Fruit fly (Drosophila melanogaster) whole organism, embryonic: ENCODE measurements around the gene CG32147.

Source experiments
- CG10147 ChIP-seq: fragments of 200-800 bp; sonication (Bioruptor generic); optimal IDR thresholded peaks from 2 replicates; lab custom pipeline; 2019; ENCODE audit warnings: missing biosample characterization, mild to moderate bottlenecking, missing genetic modification characterization, moderate library complexity
- CG10366 ChIP-seq: fragments of 200-800 bp; sonication (Bioruptor generic); IDR thresholded peaks from 2 replicates; pipeline ENCODE4 v1.3.6; 2022; ENCODE audit warnings: missing biosample characterization, missing genetic modification characterization
- CG11085 ChIP-seq: fragments of 200-800 bp; sonication (Bioruptor generic); IDR thresholded peaks from 2 replicates; pipeline ENCODE4 v1.3.6; 2022; ENCODE audit warnings: missing biosample characterization, missing genetic modification characterization
- CG11093 ChIP-seq: fragments of 200-800 bp; sonication (Bioruptor generic); IDR thresholded peaks from 3 replicates; pipeline ENCODE4 v1.3.6; 2022; ENCODE audit warnings: missing biosample characterization, missing genetic modification characterization
- CG13424 ChIP-seq: fragments of 200-800 bp; sonication (Bioruptor generic); optimal IDR thresholded peaks from 2 replicates; lab custom pipeline; 2019; ENCODE audit warnings: missing biosample characterization, mild to moderate bottlenecking, missing genetic modification characterization, moderate library complexity
- CG14014 ChIP-seq: fragments of 200-800 bp; sonication (Bioruptor generic); IDR thresholded peaks from 2 replicates; pipeline ENCODE4 v1.3.6; 2022; ENCODE audit warnings: missing biosample characterization, missing genetic modification characterization
- CG14050 ChIP-seq: fragments of 200-800 bp; sonication (Bioruptor generic); IDR thresholded peaks from 3 replicates; pipeline ENCODE4 v1.3.6; 2022; ENCODE audit warnings: missing biosample characterization, missing genetic modification characterization
- CG14710 ChIP-seq: fragments of 200-800 bp; sonication (Bioruptor generic); optimal IDR thresholded peaks from 3 replicates; lab custom pipeline; 2019; ENCODE audit warnings: missing biosample characterization, mild to moderate bottlenecking, missing genetic modification characterization, moderate library complexity
- CG14965 ChIP-seq: fragments of 200-800 bp; sonication (Bioruptor generic); optimal IDR thresholded peaks from 2 replicates; lab custom pipeline; 2016; ENCODE audit warnings: missing biosample characterization, missing genetic modification characterization, borderline replicate concordance
- CG15073 ChIP-seq: fragments of 200-800 bp; sonication (Bioruptor generic); optimal IDR thresholded peaks from 2 replicates; lab custom pipeline; 2016; ENCODE audit warnings: missing biosample characterization, missing genetic modification characterization
- CG15696 ChIP-seq: fragments of 200-800 bp; sonication (Bioruptor generic); optimal IDR thresholded peaks from 2 replicates; lab custom pipeline; 2019; ENCODE audit warnings: missing biosample characterization, mild to moderate bottlenecking, missing genetic modification characterization, moderate library complexity
- CG17385 ChIP-seq: fragments of 200-800 bp; sonication (Bioruptor generic); optimal IDR thresholded peaks from 3 replicates; lab custom pipeline; 2018; ENCODE audit warnings: missing biosample characterization, mild to moderate bottlenecking, missing genetic modification characterization
- CG2678 ChIP-seq: fragments of 200-800 bp; sonication (Bioruptor generic); optimal IDR thresholded peaks from 3 replicates; lab custom pipeline; 2019; ENCODE audit warnings: missing biosample characterization, mild to moderate bottlenecking, missing genetic modification characterization, moderate library complexity
- CG2712 ChIP-seq: fragments of 200-800 bp; optimal IDR thresholded peaks from 3 replicates; lab custom pipeline; 2019; ENCODE audit warnings: missing biosample characterization, mild to moderate bottlenecking, missing genetic modification characterization, moderate library complexity
- CG30431 ChIP-seq: fragments of 200-800 bp; sonication (Bioruptor generic); optimal IDR thresholded peaks from 2 replicates; lab custom pipeline; 2017; ENCODE audit warnings: missing biosample characterization, missing genetic modification characterization
- CG3065 ChIP-seq: fragments of 200-800 bp; sonication (Bioruptor generic); optimal IDR thresholded peaks from 2 replicates; lab custom pipeline; 2016; ENCODE audit warnings: missing biosample characterization, missing genetic modification characterization
- CG31441 ChIP-seq: fragments of 200-800 bp; sonication (Bioruptor generic); IDR thresholded peaks from 2 replicates; pipeline ENCODE4 v1.3.6; 2022; ENCODE audit warnings: missing biosample characterization, missing genetic modification characterization
- CG4707 ChIP-seq: fragments of 200-800 bp; sonication (Bioruptor generic); optimal IDR thresholded peaks from 2 replicates; lab custom pipeline; 2018; ENCODE audit warnings: missing biosample characterization, mild to moderate bottlenecking, missing genetic modification characterization, moderate library complexity
- CG4730 ChIP-seq: fragments of 200-800 bp; sonication (Bioruptor generic); IDR thresholded peaks from 2 replicates; pipeline ENCODE4 v1.3.6; 2022; ENCODE audit warnings: missing biosample characterization, missing genetic modification characterization
- CG5953 ChIP-seq: fragments of 200-800 bp; sonication (Bioruptor generic); IDR thresholded peaks from 2 replicates; pipeline ENCODE4 v1.3.6; 2022; ENCODE audit warnings: missing biosample characterization, missing genetic modification characterization
- CG6175 ChIP-seq: fragments of 200-800 bp; sonication (Bioruptor generic); IDR thresholded peaks from 3 replicates; pipeline ENCODE4 v1.3.6; 2022; ENCODE audit warnings: missing biosample characterization, missing genetic modification characterization
- CG7372 ChIP-seq: fragments of 200-800 bp; sonication (Bioruptor generic); IDR thresholded peaks from 2 replicates; pipeline ENCODE4 v1.3.6; 2022; ENCODE audit warnings: missing biosample characterization, missing genetic modification characterization
- CG8290 ChIP-seq, 3 experiments: fragments of 200-800 bp; sonication (Bioruptor generic); optimal IDR thresholded peaks; 2 replicates each; lab custom pipeline; 2016 to 2019; ENCODE audit warnings: missing biosample characterization in 3 of 3, missing genetic modification characterization in 3 of 3, mild to moderate bottlenecking in 2 of 3, moderate library complexity in 1 of 3
- CG8388 ChIP-seq: fragments of 200-800 bp; sonication (Bioruptor generic); optimal IDR thresholded peaks from 2 replicates; lab custom pipeline; 2019; ENCODE audit warnings: missing biosample characterization, mild to moderate bottlenecking, missing genetic modification characterization, moderate library complexity
- CG9876 ChIP-seq: fragments of 200-800 bp; sonication (Bioruptor generic); optimal IDR thresholded peaks from 2 replicates; lab custom pipeline; 2016; ENCODE audit warnings: missing biosample characterization, missing genetic modification characterization
- CoRest ChIP-seq: fragments of 200-800 bp; sonication (Bioruptor generic); optimal IDR thresholded peaks from 3 replicates; lab custom pipeline; 2018; ENCODE audit warnings: missing biosample characterization, mild to moderate bottlenecking, missing genetic modification characterization, moderate library complexity
- E2f1 ChIP-seq: fragments of 200-800 bp; sonication (Bioruptor generic); IDR thresholded peaks from 2 replicates; pipeline ENCODE4 v1.3.6; 2022; ENCODE audit warnings: missing biosample characterization, missing genetic modification characterization
- Hr39 ChIP-seq: fragments of >200 bp; optimal IDR thresholded peaks from 2 replicates; lab custom pipeline; 2017
- Hr51 ChIP-seq, 2 experiments: fragments of 200-800 bp; sonication (Bioruptor generic); optimal IDR thresholded peaks; 2 replicates in 1 of 2; 3 replicates in 1 of 2; lab custom pipeline; 2016 to 2018; ENCODE audit warnings: missing biosample characterization in 2 of 2, missing genetic modification characterization in 2 of 2, mild to moderate bottlenecking in 1 of 2, moderate library complexity in 1 of 2
- Lim3 ChIP-seq: fragments of 200-800 bp; sonication (Bioruptor generic); IDR thresholded peaks from 2 replicates; pipeline ENCODE4 v1.3.6; 2022; ENCODE audit warnings: missing biosample characterization, missing genetic modification characterization
- PHDP ChIP-seq: fragments of 200-800 bp; sonication (Bioruptor generic); optimal IDR thresholded peaks from 3 replicates; lab custom pipeline; 2018; ENCODE audit warnings: missing biosample characterization, mild to moderate bottlenecking, missing genetic modification characterization, moderate library complexity
- Pdp1 ChIP-seq, 2 experiments: fragments of 200-800 bp; sonication (Bioruptor generic); optimal IDR thresholded peaks; 3 replicates each; lab custom pipeline; 2016; ENCODE audit warnings: missing biosample characterization in 2 of 2, missing genetic modification characterization in 2 of 2, mild to moderate bottlenecking in 1 of 2, moderate library complexity in 1 of 2
- Ravus ChIP-seq: fragments of 200-800 bp; sonication (Bioruptor generic); IDR thresholded peaks from 2 replicates; pipeline ENCODE4 v1.3.6; 2022; ENCODE audit warnings: missing biosample characterization, missing genetic modification characterization
- bsh ChIP-seq, 2 experiments: fragments of 200-800 bp; sonication (Bioruptor generic); optimal IDR thresholded peaks; 2 replicates each; lab custom pipeline; 2017 to 2018; ENCODE audit warnings: mild to moderate bottlenecking in 2 of 2, missing biosample characterization in 2 of 2, missing genetic modification characterization in 2 of 2, moderate library complexity in 1 of 2
- cg ChIP-seq: fragments of 200-800 bp; sonication (Bioruptor generic); optimal IDR thresholded peaks from 3 replicates; lab custom pipeline; 2019; ENCODE audit warnings: missing biosample characterization, mild to moderate bottlenecking, missing genetic modification characterization, moderate library complexity
- dan ChIP-seq: fragments of 200-800 bp; sonication (Bioruptor generic); IDR thresholded peaks from 2 replicates; pipeline ENCODE4 v1.3.6; 2022; ENCODE audit warnings: missing biosample characterization, missing genetic modification characterization
- dati ChIP-seq: fragments of 200-800 bp; sonication (Bioruptor generic); IDR thresholded peaks from 2 replicates; pipeline ENCODE4 v1.3.6; 2022; ENCODE audit warnings: missing biosample characterization, missing genetic modification characterization
- dmrt11E ChIP-seq: fragments of 200-800 bp; sonication (Bioruptor generic); optimal IDR thresholded peaks from 3 replicates; lab custom pipeline; 2018; ENCODE audit warnings: missing biosample characterization, mild to moderate bottlenecking, missing genetic modification characterization, moderate library complexity
- dysf ChIP-seq: fragments of 200-800 bp; sonication (Bioruptor generic); IDR thresholded peaks from 3 replicates; pipeline ENCODE4 v1.3.6; 2022; ENCODE audit warnings: missing biosample characterization, missing genetic modification characterization
- en ChIP-seq: fragments of 200-800 bp; sonication (Bioruptor generic); optimal IDR thresholded peaks from 2 replicates; lab custom pipeline; 2016; ENCODE audit warnings: missing biosample characterization, missing genetic modification characterization
- fd3F ChIP-seq: fragments of 200-800 bp; sonication (Bioruptor generic); optimal IDR thresholded peaks from 2 replicates; lab custom pipeline; 2018; ENCODE audit warnings: missing biosample characterization, mild to moderate bottlenecking, missing genetic modification characterization, moderate library complexity
- odd ChIP-seq: fragments of 200-800 bp; sonication (Bioruptor generic); optimal IDR thresholded peaks from 2 replicates; lab custom pipeline; 2017; ENCODE audit warnings: missing biosample characterization, mild to moderate bottlenecking, missing genetic modification characterization
- pho ChIP-seq: fragments of 200-800 bp; sonication (Bioruptor generic); optimal IDR thresholded peaks from 2 replicates; lab custom pipeline; 2016; ENCODE audit warnings: missing biosample characterization, missing genetic modification characterization
- ranshi ChIP-seq: fragments of 200-800 bp; sonication (Bioruptor generic); IDR thresholded peaks from 2 replicates; pipeline ENCODE4 v1.3.6; 2022; ENCODE audit warnings: missing biosample characterization, missing genetic modification characterization
- salm ChIP-seq: fragments of 200-800 bp; sonication (Bioruptor generic); optimal IDR thresholded peaks from 2 replicates; lab custom pipeline; 2018; ENCODE audit warnings: missing biosample characterization, mild to moderate bottlenecking, missing genetic modification characterization
- slou ChIP-seq: fragments of 200-800 bp; sonication (Bioruptor generic); optimal IDR thresholded peaks from 3 replicates; lab custom pipeline; 2016; ENCODE audit warnings: missing biosample characterization, missing genetic modification characterization
- slp2 ChIP-seq: fragments of 200-800 bp; sonication (Bioruptor generic); optimal IDR thresholded peaks from 2 replicates; lab custom pipeline; 2016; ENCODE audit warnings: missing biosample characterization, missing genetic modification characterization
- sna ChIP-seq: fragments of 200-800 bp; sonication (Bioruptor generic); IDR thresholded peaks from 2 replicates; pipeline ENCODE4 v1.3.6; 2022; ENCODE audit warnings: missing biosample characterization, missing genetic modification characterization; ENCODE audit not compliant: partially characterized antibody
- trem ChIP-seq: fragments of 200-800 bp; optimal IDR thresholded peaks from 3 replicates; lab custom pipeline; 2019; ENCODE audit warnings: missing biosample characterization, mild to moderate bottlenecking, missing genetic modification characterization, moderate library complexity
- tx ChIP-seq: fragments of 200-800 bp; sonication (Bioruptor generic); optimal IDR thresholded peaks from 2 replicates; lab custom pipeline; 2016; ENCODE audit warnings: missing biosample characterization, missing genetic modification characterization

CG32147 gene

dm6 chr3L:15107776-15108379, 36.0 kb downstream of the CG32147 start (continued):
- TF ChIP-seq Lim3 (no peak), CG4707 (GFP tag; lab: Kevin White, UChicago) (no peak), CoRest (tag; lab: Kevin White, UChicago) (peak; percentile 60), CG13424 (tag; lab: Kevin White, UChicago) (peak; percentile 58), Hr51 (GFP tag; optimal IDR thresholded peaks at IDR 0.05; lab: Kevin White, UChicago) (no peak), dan (GFP tag; lab: Robert Waterston, UW) (no peak), CG11085 (GFP tag; lab: Robert Waterston, UW) (no peak), Hr39 (lab: Kevin White, UChicago) (no peak), en (GFP tag; lab: Kevin White, UChicago) (no peak), dmrt11E (peak; percentile 79), CG2712 (tag; lab: Kevin White, UChicago) (peak; percentile 83), CG15073 (GFP tag; lab: Kevin White, UChicago) (no peak), CG11093 (0 out of 3 replicates have a peak, but pooled peaks have one; percentile 32), cg (GFP tag; lab: Kevin White, UChicago) (peak; percentile 37), Ravus (no peak), CG15696 (tag; lab: Kevin White, UChicago) (peak; percentile 53), pho (GFP tag; lab: Kevin White, UChicago) (no peak), CG8388 (GFP tag; lab: Kevin White, UChicago) (peak; percentile 69), CG9876 (GFP tag; lab: Kevin White, UChicago) (no peak), CG2678 (tag; lab: Kevin White, UChicago) (no peak), CG3065 (GFP tag; lab: Kevin White, UChicago) (no peak), PHDP (tag; lab: Kevin White, UChicago) (peak; percentile 46), E2f1 (no peak), Pdp1 (GFP tag; optimal IDR thresholded peaks at IDR 0.05; lab: Kevin White, UChicago) (peak in 1 of 2 experiments; percentile 41), CG17385 (GFP tag; lab: Kevin White, UChicago) (peak; percentile 33), slp2 (GFP tag; lab: Kevin White, UChicago) (no peak), trem (tag; lab: Kevin White, UChicago) (peak; percentile 43), CG6175 (GFP tag; lab: Robert Waterston, UW) (no peak), dati (GFP tag; lab: Robert Waterston, UW) (no peak), salm (no peak), CG10147 (GFP tag; lab: Kevin White, UChicago) (no peak), CG5953 (no peak), tx (GFP tag; lab: Kevin White, UChicago) (no peak), dysf (GFP tag; lab: Robert Waterston, UW) (no peak), odd (no peak), bsh (GFP tag; optimal IDR thresholded peaks at IDR 0.05; lab: Kevin White, UChicago) (peak; percentile 60 to 92), CG14050 (GFP tag; lab: Robert Waterston, UW) (no peak), slou (GFP tag; lab: Kevin White, UChicago) (no peak), CG14014 (GFP tag; lab: Robert Waterston, UW) (no peak), CG8290 (GFP tag; optimal IDR thresholded peaks at IDR 0.05; lab: Kevin White, UChicago) (peak; percentile 21), CG8290 (tag; optimal IDR thresholded peaks at IDR 0.05; lab: Kevin White, UChicago) (no peak), sna (GFP tag; lab: Robert Waterston, UW) (no peak), ranshi (GFP tag; lab: Robert Waterston, UW) (no peak), CG14710 (tag; lab: Kevin White, UChicago) (peak; percentile 74), CG4730 (GFP tag; lab: Robert Waterston, UW) (no peak), CG7372 (GFP tag; lab: Robert Waterston, UW) (no peak), CG31441 (GFP tag; lab: Robert Waterston, UW) (peak; percentile 75; the same call in 1 of the 2 replicates), fd3F (GFP tag; lab: Kevin White, UChicago) (no peak), CG10366 (GFP tag; lab: Robert Waterston, UW) (peak; percentile 9; the same call in 1 of the 2 replicates), CG30431 (peak; percentile 14), CG14965 (no peak)
